Worm (Caenorhabditis elegans) whole organism, late embryonic: Measurements from ENCODE around the gene F46C5.1.

ENCODE experiments used
- C08G9.2 ChIP-seq: sonication (generic microtip); optimal IDR thresholded peaks from 2 replicates; lab custom pipeline; 2016; ENCODE audit warnings: mild to moderate bottlenecking, missing genetic modification characterization, moderate library complexity, missing compliant biosample characterization
- C38D4.7 ChIP-seq: fragments of 200-800 bp; sonication (Bioruptor generic); optimal IDR thresholded peaks from 2 replicates; lab custom pipeline; 2018; ENCODE audit warnings: mild to moderate bottlenecking, missing genetic modification characterization, moderate library complexity, missing compliant biosample characterization
- F13H6.1 ChIP-seq: sonication (generic microtip); optimal IDR thresholded peaks from 2 replicates; lab custom pipeline; 2016; ENCODE audit warnings: missing genetic modification characterization, missing compliant biosample characterization
- K02D7.2 ChIP-seq: sonication (generic microtip); optimal IDR thresholded peaks from 2 replicates; lab custom pipeline; 2017; ENCODE audit warnings: mild to moderate bottlenecking, missing genetic modification characterization, missing compliant biosample characterization
- K09A11.1 ChIP-seq: sonication (generic microtip); optimal IDR thresholded peaks from 2 replicates; lab custom pipeline; 2017; ENCODE audit warnings: antibody characterized with exemption, mild to moderate bottlenecking, missing genetic modification characterization, missing compliant biosample characterization; ENCODE audit not compliant: insufficient read depth
- Y22D7AL.16 ChIP-seq: sonication (generic microtip); optimal IDR thresholded peaks from 2 replicates; lab custom pipeline; 2016; ENCODE audit warnings: missing genetic modification characterization, missing compliant biosample characterization
- ahr-1 ChIP-seq: sonication (generic microtip); optimal IDR thresholded peaks from 2 replicates; lab custom pipeline; 2016; ENCODE audit warnings: missing genetic modification characterization, missing compliant biosample characterization
- ama-1 ChIP-seq: fragments of 150-350 bp; optimal IDR thresholded peaks from 2 replicates; lab custom pipeline; 2014
- ceh-18 ChIP-seq: sonication (generic microtip); optimal IDR thresholded peaks from 2 replicates; lab custom pipeline; 2016; ENCODE audit warnings: missing genetic modification characterization, missing compliant biosample characterization
- ceh-2 ChIP-seq: sonication (generic microtip); optimal IDR thresholded peaks from 2 replicates; lab custom pipeline; 2016; ENCODE audit warnings: missing genotype, missing genetic modification characterization, missing compliant biosample characterization
- ceh-22 ChIP-seq: sonication (generic microtip); optimal IDR thresholded peaks from 2 replicates; lab custom pipeline; 2017; ENCODE audit warnings: missing biosample characterization, missing genetic modification characterization
- ceh-24 ChIP-seq: sonication (generic microtip); optimal IDR thresholded peaks from 2 replicates; lab custom pipeline; 2016; ENCODE audit warnings: mild to moderate bottlenecking, missing genetic modification characterization, missing compliant biosample characterization
- ceh-30 ChIP-seq: fragments of 150-350 bp; optimal IDR thresholded peaks from 2 replicates; lab custom pipeline; 2014; ENCODE audit warnings: missing biosample characterization, missing genetic modification characterization
- ceh-31 ChIP-seq: sonication (generic microtip); optimal IDR thresholded peaks from 2 replicates; lab custom pipeline; 2016; ENCODE audit warnings: missing genetic modification characterization, missing compliant biosample characterization
- ceh-34 ChIP-seq: sonication (generic microtip); optimal IDR thresholded peaks from 2 replicates; lab custom pipeline; 2016; ENCODE audit warnings: mild to moderate bottlenecking, missing genetic modification characterization, missing compliant biosample characterization
- ceh-45 ChIP-seq: fragments of 200-800 bp; sonication (Bioruptor generic); IDR thresholded peaks from 2 replicates; pipeline ENCODE4 v1.3.6; 2022; ENCODE audit warnings: missing genetic modification reagents, missing genetic modification characterization, missing compliant biosample characterization
- ceh-48 ChIP-seq: sonication (generic microtip); optimal IDR thresholded peaks from 2 replicates; lab custom pipeline; 2016; ENCODE audit warnings: missing genetic modification characterization, inconsistent platforms, missing compliant biosample characterization
- ceh-9 ChIP-seq: sonication (generic microtip); optimal IDR thresholded peaks from 2 replicates; lab custom pipeline; 2016; ENCODE audit warnings: mild to moderate bottlenecking, missing genetic modification characterization, inconsistent platforms, missing compliant biosample characterization
- che-1 ChIP-seq: sonication (generic microtip); optimal IDR thresholded peaks from 2 replicates; lab custom pipeline; 2016; ENCODE audit warnings: mild to moderate bottlenecking, missing genetic modification characterization, missing compliant biosample characterization
- dmd-4 ChIP-seq: sonication (generic microtip); optimal IDR thresholded peaks from 2 replicates; lab custom pipeline; 2016; ENCODE audit warnings: borderline replicate concordance, missing genetic modification characterization, missing compliant biosample characterization
- elt-2 ChIP-seq: sonication (generic microtip); optimal IDR thresholded peaks from 2 replicates; lab custom pipeline; 2016; ENCODE audit warnings: missing genetic modification reagents, missing genetic modification characterization, missing compliant biosample characterization
- elt-4 ChIP-seq: sonication (generic microtip); optimal IDR thresholded peaks from 2 replicates; lab custom pipeline; 2016; ENCODE audit warnings: missing genetic modification characterization, missing compliant biosample characterization
- ets-4 ChIP-seq: sonication (generic microtip); optimal IDR thresholded peaks from 2 replicates; lab custom pipeline; 2016; ENCODE audit warnings: missing genetic modification characterization, missing compliant biosample characterization
- fkh-10 ChIP-seq: fragments of 150-350 bp; optimal IDR thresholded peaks from 2 replicates; lab custom pipeline; 2014; ENCODE audit warnings: missing biosample characterization, missing genetic modification reagents, missing genetic modification characterization
- hlh-13 ChIP-seq: fragments of 200-800 bp; sonication (Bioruptor generic); optimal IDR thresholded peaks from 2 replicates; lab custom pipeline; 2018; ENCODE audit warnings: mild to moderate bottlenecking, missing genetic modification characterization, missing compliant biosample characterization
- hlh-30 ChIP-seq: sonication (generic microtip); optimal IDR thresholded peaks from 2 replicates; lab custom pipeline; 2017; ENCODE audit warnings: antibody characterized with exemption, missing genetic modification characterization, missing compliant biosample characterization; ENCODE audit not compliant: insufficient read depth
- hlh-6 ChIP-seq: sonication (generic microtip); optimal IDR thresholded peaks from 2 replicates; lab custom pipeline; 2016; ENCODE audit warnings: missing genotype, missing genetic modification characterization, missing compliant biosample characterization
- lim-6 ChIP-seq: sonication (generic microtip); optimal IDR thresholded peaks from 2 replicates; lab custom pipeline; 2016; ENCODE audit warnings: missing genetic modification characterization, missing compliant biosample characterization
- nfya-1 ChIP-seq: sonication (generic microtip); optimal IDR thresholded peaks from 2 replicates; lab custom pipeline; 2017; ENCODE audit warnings: missing genetic modification characterization, mild to moderate bottlenecking, missing compliant biosample characterization, antibody characterized with exemption, moderate library complexity
- nhr-11 ChIP-seq: fragments of 150-350 bp; optimal IDR thresholded peaks from 2 replicates; lab custom pipeline; 2014; ENCODE audit warnings: missing biosample characterization, missing genetic modification characterization
- pat-9 ChIP-seq: fragments of 200-800 bp; sonication (Bioruptor generic); optimal IDR thresholded peaks from 2 replicates; lab custom pipeline; 2018; ENCODE audit warnings: mild to moderate bottlenecking, missing genetic modification characterization, moderate library complexity, missing compliant biosample characterization
- pax-1 ChIP-seq: fragments of 150-350 bp; optimal IDR thresholded peaks from 2 replicates; lab custom pipeline; 2014; ENCODE audit warnings: missing biosample characterization, missing genetic modification characterization
- pha-2 ChIP-seq: sonication (generic microtip); optimal IDR thresholded peaks from 2 replicates; lab custom pipeline; 2017; ENCODE audit warnings: mild to moderate bottlenecking, missing genetic modification characterization, missing compliant biosample characterization
- pros-1 ChIP-seq: fragments of 150-350 bp; optimal IDR thresholded peaks from 2 replicates; lab custom pipeline; 2014; ENCODE audit warnings: missing biosample characterization, missing genetic modification reagents, missing genetic modification characterization
- ref-2 ChIP-seq: sonication (generic microtip); optimal IDR thresholded peaks from 2 replicates; lab custom pipeline; 2016; ENCODE audit warnings: missing genetic modification characterization, missing compliant biosample characterization
- rnt-1 ChIP-seq: sonication (generic microtip); optimal IDR thresholded peaks from 2 replicates; lab custom pipeline; 2016; ENCODE audit warnings: missing genetic modification characterization, missing compliant biosample characterization
- sox-2 ChIP-seq: fragments of 200-800 bp; sonication (Bioruptor generic); IDR thresholded peaks from 2 replicates; pipeline ENCODE4 v1.3.6; 2022; ENCODE audit warnings: missing genetic modification reagents, missing genetic modification characterization, missing compliant biosample characterization
- sox-4 ChIP-seq: sonication (generic microtip); optimal IDR thresholded peaks from 2 replicates; lab custom pipeline; 2017; ENCODE audit warnings: mild to moderate bottlenecking, missing genetic modification characterization, inconsistent platforms, missing compliant biosample characterization
- syd-9 ChIP-seq: sonication (generic microtip); optimal IDR thresholded peaks from 2 replicates; lab custom pipeline; 2016; ENCODE audit warnings: mild to moderate bottlenecking, missing genetic modification characterization, moderate library complexity, missing compliant biosample characterization
- tbx-2 ChIP-seq: sonication (generic microtip); optimal IDR thresholded peaks from 2 replicates; lab custom pipeline; 2016; ENCODE audit warnings: missing genetic modification characterization, missing compliant biosample characterization
- tbx-7 ChIP-seq: sonication (generic microtip); optimal IDR thresholded peaks from 2 replicates; lab custom pipeline; 2016; ENCODE audit warnings: missing genotype, missing genetic modification characterization, missing compliant biosample characterization
- ttx-3 ChIP-seq: sonication (generic microtip); optimal IDR thresholded peaks from 2 replicates; lab custom pipeline; 2016; ENCODE audit warnings: missing genetic modification reagents, missing genetic modification characterization, missing compliant biosample characterization
- unc-3 ChIP-seq, 2 experiments: fragments of 200-800 bp in 1 of 2; sonication (Bioruptor generic) in 1 of 2; sonication (generic microtip) in 1 of 2; conservative IDR thresholded peaks in 1 of 2; optimal IDR thresholded peaks in 1 of 2; 2 replicates each; pipeline versions ENCODE4 v1.3.6 to Lab custom; 2016 to 2022; ENCODE audit warnings: missing compliant biosample characterization in 2 of 2, missing genetic modification characterization in 2 of 2, missing genetic modification reagents in 1 of 2
- unc-42 ChIP-seq: sonication (generic microtip); optimal IDR thresholded peaks from 2 replicates; lab custom pipeline; 2016; ENCODE audit warnings: missing genotype, missing genetic modification characterization, missing compliant biosample characterization
- unc-55 ChIP-seq: sonication (generic microtip); optimal IDR thresholded peaks from 2 replicates; lab custom pipeline; 2017; ENCODE audit warnings: missing biosample characterization, missing genetic modification reagents, missing genetic modification characterization
- unc-86 ChIP-seq: sonication (generic microtip); optimal IDR thresholded peaks from 2 replicates; lab custom pipeline; 2016; ENCODE audit warnings: missing genetic modification characterization, missing compliant biosample characterization

The F46C5.1 gene

ce11 chrII:8787376-8787775 lies 33.6 kb downstream of the F46C5.1 start (continued):
- no peak for TF ChIP-seq unc-3 (GFP tag; conservative IDR thresholded peaks at IDR 0.05; lab: Robert Waterston, UW)
- no peak for TF ChIP-seq unc-3 (tag; optimal IDR thresholded peaks at IDR 0.05; lab: Kevin White, UChicago)
- TF ChIP-seq ahr-1 (tag; lab: Kevin White, UChicago): no peak
- no peak for TF ChIP-seq sox-4 (tag; lab: Kevin White, UChicago)
- no peak for TF ChIP-seq unc-86 (tag; lab: Kevin White, UChicago)
- TF ChIP-seq F13H6.1 (tag; lab: Kevin White, UChicago): peak; percentile 35
- TF ChIP-seq ttx-3 (tag; lab: Kevin White, UChicago): no peak
- no peak for TF ChIP-seq hlh-6 (tag; lab: Kevin White, UChicago)
- TF ChIP-seq lim-6 (tag; lab: Kevin White, UChicago): no peak
- TF ChIP-seq pros-1 (tag; lab: Kevin White, UChicago): peak; percentile 48
- TF ChIP-seq ceh-34: peak; percentile 66
- peak; percentile 50 for TF ChIP-seq K09A11.1 (tag; lab: Kevin White, UChicago)
- no peak for TF ChIP-seq nhr-11 (tag; lab: Kevin White, UChicago)
- TF ChIP-seq tbx-7: no peak
- no peak for TF ChIP-seq hlh-13 (GFP tag; lab: Kevin White, UChicago)
- peak; percentile 91 for TF ChIP-seq ceh-31
- no peak for TF ChIP-seq che-1 (tag; lab: Kevin White, UChicago)
- TF ChIP-seq fkh-10: peak; percentile 11
- no peak for TF ChIP-seq ceh-30 (tag; lab: Kevin White, UChicago)
- peak; percentile 82 for TF ChIP-seq pax-1 (tag; lab: Kevin White, UChicago)
- TF ChIP-seq syd-9 (tag; lab: Kevin White, UChicago): no peak
- no peak for TF ChIP-seq C08G9.2

- TF ChIP-seq ceh-48 (tag; lab: Kevin White, UChicago) (peak; percentile 27), nfya-1 (tag; lab: Kevin White, UChicago) (peak; percentile 22), che-1 (tag; lab: Kevin White, UChicago) (no peak), hlh-30 (peak; percentile 26), unc-42 (tag; lab: Kevin White, UChicago) (peak; percentile 43), pha-2 (tag; lab: Kevin White, UChicago) (no peak), ceh-45 (no peak)
These were observed 35.1 kb downstream of the F46C5.1 start for ce11 chrII:8785875-8786274.

DNA sequence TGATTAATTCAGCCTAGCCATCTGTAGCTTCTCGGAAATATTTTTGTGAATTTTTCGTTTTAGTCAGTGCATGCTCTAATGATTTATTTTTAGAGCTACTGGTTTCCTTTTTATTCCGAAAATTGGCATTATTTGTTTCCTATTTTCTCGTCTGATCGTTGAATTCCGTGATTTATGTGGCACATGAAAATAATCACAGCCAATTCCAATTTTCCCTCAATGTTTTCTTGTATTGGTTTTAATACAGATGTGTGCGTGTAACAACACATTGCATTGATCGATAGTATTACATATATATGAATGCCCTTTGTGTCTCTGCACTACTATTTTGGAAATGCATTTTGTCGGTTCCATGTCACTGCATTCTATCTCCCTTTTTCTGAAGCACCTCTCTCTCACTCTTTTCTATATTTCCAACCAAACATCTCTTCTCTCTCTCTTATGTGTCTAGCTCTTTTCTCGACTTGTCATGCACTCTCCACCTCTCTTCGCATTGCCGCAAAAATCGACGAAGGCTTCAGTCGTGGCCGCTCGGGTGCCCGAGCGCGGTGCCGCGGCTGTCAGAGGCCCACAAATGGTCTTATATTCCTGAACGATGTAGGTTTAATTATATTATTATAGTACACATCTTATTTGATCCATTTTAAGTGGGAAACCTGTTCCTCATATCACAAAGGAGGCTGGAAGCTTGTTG lies 36.6 kb downstream of the F46C5.1 start:
- TF ChIP-seq ceh-18 (tag; lab: Kevin White, UChicago) (peak; percentile 65), ceh-9 (no peak), unc-42 (tag; lab: Kevin White, UChicago) (peak; percentile 7), nfya-1 (tag; lab: Kevin White, UChicago) (peak; percentile 31), ref-2 (tag; lab: Kevin White, UChicago) (peak; percentile 33)
- TF ChIP-seq, all 69 proteins: peak for 4

ce11 chrII:8783451-8783967 lies 37.5 kb downstream of the F46C5.1 start, which contains the start of gene sgn-1:
sgn-1 (minus strand) TSS chrII:8783670.
- TF ChIP-seq K02D7.2 (tag; lab: Kevin White, UChicago) (no peak), ama-1 (lab: Kevin White, UChicago) (no peak), sox-2 (GFP tag; lab: Robert Waterston, UW) (no peak), lim-6 (tag; lab: Kevin White, UChicago) (no peak), ceh-2 (tag; lab: Kevin White, UChicago) (no peak), ceh-31 (no peak), hlh-13 (GFP tag; lab: Kevin White, UChicago) (no peak), dmd-4 (no peak), ets-4 (tag; lab: Kevin White, UChicago) (no peak), C08G9.2 (no peak), rnt-1 (tag; lab: Kevin White, UChicago) (peak; percentile 37), tbx-2 (tag; lab: Kevin White, UChicago) (no peak), che-1 (tag; lab: Kevin White, UChicago) (no peak), ceh-18 (tag; lab: Kevin White, UChicago) (peak; percentile 51), pat-9 (tag; lab: Kevin White, UChicago) (no peak), elt-2 (tag; lab: Kevin White, UChicago) (no peak), elt-4 (tag; lab: Kevin White, UChicago) (no peak), C38D4.7 (GFP tag; lab: Kevin White, UChicago) (no peak), ceh-22 (tag; lab: Kevin White, UChicago) (no peak), ceh-24 (tag; lab: Kevin White, UChicago) (no peak), Y22D7AL.16 (tag; lab: Kevin White, UChicago) (no peak), unc-55 (peak; percentile 93)
